Worm (Caenorhabditis elegans) whole organism, young adult: ENCODE data around the gene sup-26.

ENCODE experiments used
- cebp-1 ChIP-seq, 2 experiments: fragments of 200-800 bp in 1 of 2; sonication (Bioruptor generic) in 1 of 2; sonication (generic microtip) in 1 of 2; IDR thresholded peaks in 1 of 2; optimal IDR thresholded peaks in 1 of 2; 2 replicates each; pipeline versions ENCODE4 v1.3.6 to Lab custom; 2017 to 2022; ENCODE audit warnings: missing compliant biosample characterization in 2 of 2, missing genetic modification characterization in 2 of 2, mild to moderate bottlenecking in 1 of 2, missing genetic modification reagents in 1 of 2, moderate library complexity in 1 of 2
- dpl-1 ChIP-seq: fragments of 150-350 bp; optimal IDR thresholded peaks from 2 replicates; lab custom pipeline; 2014; ENCODE audit warnings: missing biosample characterization, missing genetic modification reagents, missing genetic modification characterization
- lin-26 ChIP-seq: fragments of 200-800 bp; sonication (Bioruptor generic); IDR thresholded peaks from 2 replicates; pipeline ENCODE4 v1.3.6; 2022; ENCODE audit warnings: missing genetic modification reagents, missing genetic modification characterization, missing compliant biosample characterization
- repo-1 ChIP-seq: sonication (generic microtip); optimal IDR thresholded peaks from 2 replicates; lab custom pipeline; 2017; ENCODE audit warnings: mild to moderate bottlenecking, missing genetic modification characterization, missing compliant biosample characterization
- unc-62 ChIP-seq: fragments of 150-350 bp; optimal IDR thresholded peaks from 2 replicates; lab custom pipeline; 2014; ENCODE audit warnings: missing biosample characterization, missing genetic modification reagents, missing genetic modification characterization

ce11 chrIII:4320113-4320512 is 40.1 kb upstream of the sup-26 start, which contains the start of gene H38K22.6:
- TF ChIP-seq cebp-1 (GFP tag; IDR thresholded peaks at IDR 0.05; lab: Robert Waterston, UW): no peak
- no peak for TF ChIP-seq cebp-1 (tag; optimal IDR thresholded peaks at IDR 0.05; lab: Kevin White, UChicago)
- TF ChIP-seq repo-1 (tag; lab: Kevin White, UChicago): no peak
- no peak for TF ChIP-seq lin-26
- TF ChIP-seq unc-62 (GFP tag; lab: Kevin White, UChicago): no peak
- no peak for TF ChIP-seq dpl-1
